Worm (Caenorhabditis elegans) whole organism, L3 larva: ENCODE measurements around the gene cmd-1.

ENCODE experiments used
- aly-2 ChIP-seq: fragments of 150-350 bp; optimal IDR thresholded peaks from 2 replicates; lab custom pipeline; 2014; ENCODE audit warnings: missing biosample characterization, missing genetic modification characterization
- ceh-28 ChIP-seq: fragments of 150-350 bp; optimal IDR thresholded peaks from 2 replicates; lab custom pipeline; 2014; ENCODE audit warnings: missing biosample characterization, missing genetic modification reagents, missing genetic modification characterization
- lsy-12 ChIP-seq: sonication (generic microtip); optimal IDR thresholded peaks from 2 replicates; lab custom pipeline; 2016; ENCODE audit warnings: mild to moderate bottlenecking, missing genetic modification characterization, missing compliant biosample characterization
- nfya-1 ChIP-seq: sonication (generic microtip); optimal IDR thresholded peaks from 2 replicates; lab custom pipeline; 2017; ENCODE audit warnings: missing genetic modification characterization, mild to moderate bottlenecking, missing compliant biosample characterization, antibody characterized with exemption, moderate library complexity; ENCODE audit not compliant: insufficient read depth
- nhr-237 ChIP-seq: fragments of 150-350 bp; optimal IDR thresholded peaks from 2 replicates; lab custom pipeline; 2014; ENCODE audit warnings: missing biosample characterization, missing genetic modification characterization
- nhr-77 ChIP-seq: fragments of 150-350 bp; optimal IDR thresholded peaks from 2 replicates; lab custom pipeline; 2014; ENCODE audit warnings: missing biosample characterization, missing genetic modification characterization
- pha-4 ChIP-seq: fragments of 150-350 bp; optimal IDR thresholded peaks from 2 replicates; lab custom pipeline; 2014; ENCODE audit warnings: missing biosample characterization, missing genetic modification reagents, missing genetic modification characterization
- ztf-11 ChIP-seq: fragments of 150-350 bp; optimal IDR thresholded peaks from 2 replicates; lab custom pipeline; 2014; ENCODE audit warnings: missing biosample characterization, missing genetic modification characterization
- ztf-4 ChIP-seq: fragments of 150-350 bp; optimal IDR thresholded peaks from 2 replicates; lab custom pipeline; 2014; ENCODE audit warnings: missing biosample characterization, missing genetic modification characterization

- TF ChIP-seq aly-2 (tag; lab: Kevin White, UChicago): no peak
- TF ChIP-seq nhr-77 (tag; lab: Kevin White, UChicago): no peak
- no peak for TF ChIP-seq lsy-12 (tag; lab: Kevin White, UChicago)
- TF ChIP-seq nhr-237: no peak
- TF ChIP-seq ceh-28: no peak
- TF ChIP-seq pha-4 (tag; lab: Kevin White, UChicago): no peak
- TF ChIP-seq nfya-1 (tag; lab: Kevin White, UChicago): no peak
- no peak for TF ChIP-seq ztf-4 (tag; lab: Kevin White, UChicago)
- no peak for TF ChIP-seq ztf-11 (tag; lab: Kevin White, UChicago)
Observed at ce11 chrV:1134302-1134701, 21.8 kb upstream of the cmd-1 start, which contains the start of gene cpr-8.
